Worm (Caenorhabditis elegans): ENCODE results near the gene rga-8.

DNA sequence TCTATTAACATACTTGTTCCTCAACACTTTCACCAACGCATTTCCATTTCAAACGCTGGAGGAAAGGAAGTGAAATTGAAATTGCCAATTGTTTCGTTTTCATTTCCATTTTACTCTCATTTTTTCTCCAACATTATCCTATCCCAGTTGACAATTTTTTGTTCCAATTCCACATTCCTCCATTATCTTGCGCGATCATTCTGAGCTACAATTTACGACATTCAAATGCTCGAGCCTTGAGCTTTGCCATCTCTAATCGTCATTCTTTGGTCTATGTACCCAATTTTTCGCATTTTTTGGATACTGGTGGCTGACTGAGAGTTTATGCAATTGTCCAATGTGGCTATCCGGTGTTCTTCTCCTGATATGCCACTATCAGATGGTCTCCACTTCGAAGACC, 30.0 kb downstream of the rga-8 start, which contains the start of gene Y34B4A.10:
- no peak for TF ChIP-seq mdl-1 (tag; optimal IDR thresholded peaks at IDR 0.05)
- TF ChIP-seq ztf-4 (tag; optimal IDR thresholded peaks at IDR 0.05) = no peak
- TF ChIP-seq unc-130 (tag; optimal IDR thresholded peaks at IDR 0.05) = no peak
- no peak for TF ChIP-seq skn-1 (tag; optimal IDR thresholded peaks at IDR 0.05)
